Worm (Caenorhabditis elegans) whole organism, L4/young adult: ENCODE data around the gene C28G1.2.

ENCODE experiments used
- W03F9.2 ChIP-seq: fragments of 150-350 bp; optimal IDR thresholded peaks from 2 replicates; lab custom pipeline; 2014; ENCODE audit warnings: missing biosample characterization, missing genetic modification characterization
- him-1 ChIP-seq: sonication (generic microtip); optimal IDR thresholded peaks from 2 replicates; lab custom pipeline; 2016; ENCODE audit warnings: missing genotype, missing genetic modification reagents, missing genetic modification characterization, missing compliant biosample characterization

DNA sequence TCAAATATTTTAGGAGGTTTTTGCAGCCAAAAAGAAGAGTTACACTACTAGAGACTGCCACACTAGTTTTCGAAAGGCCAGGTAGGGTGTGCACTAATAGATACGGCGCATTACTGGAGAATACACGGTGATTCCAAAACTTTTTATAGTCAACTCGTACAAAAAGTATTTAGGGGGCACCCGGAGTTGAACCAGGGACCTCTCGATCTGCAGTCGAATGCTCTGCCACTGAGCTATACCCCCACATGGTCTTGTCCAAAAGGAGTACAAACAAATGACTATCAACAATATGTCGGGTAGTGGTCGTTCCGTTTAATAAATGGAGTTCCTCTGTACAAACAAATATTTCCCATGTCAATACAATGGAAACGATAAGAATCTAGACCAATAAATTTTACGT, 17.9 kb upstream of the C28G1.2 start:
- TF ChIP-seq him-1 (tag; lab: Kevin White, UChicago), result no peak
- no peak for TF ChIP-seq W03F9.2 (tag; lab: Kevin White, UChicago)
